Fruit fly (Drosophila melanogaster): ENCODE results near the gene Atac3.

dm6 chr3L:294841-295408, 32.9 kb downstream of the Atac3 start:
- TF ChIP-seq CG6791 (GFP tag; IDR thresholded peaks at IDR 0.05; ENCODE audit: partially characterized antibody) (no peak), CG6765 (GFP tag; optimal IDR thresholded peaks at IDR 0.05) (no peak), CG31388 (GFP tag; optimal IDR thresholded peaks at IDR 0.05) (no peak), HLHmδ (GFP tag; optimal IDR thresholded peaks at IDR 0.05) (no peak), Hr3 (GFP tag; optimal IDR thresholded peaks at IDR 0.05) (no peak), C15 (GFP tag; IDR thresholded peaks at IDR 0.05) (no peak), org-1 (GFP tag; optimal IDR thresholded peaks at IDR 0.05) (no peak), crp (GFP tag; optimal IDR thresholded peaks at IDR 0.05) (no peak)
